Fruit fly (Drosophila melanogaster) whole organism, embryonic: ENCODE results near the gene CG17154.

Experiments
- Ada2b ChIP-seq: fragments of 200-800 bp; sonication (Bioruptor generic); IDR thresholded peaks from 2 replicates; pipeline ENCODE4 v1.3.6; 2022; ENCODE audit warnings: missing biosample characterization, missing genetic modification characterization
- CG10209 ChIP-seq: fragments of 200-800 bp; sonication (Bioruptor generic); optimal IDR thresholded peaks from 3 replicates; lab custom pipeline; 2017; ENCODE audit warnings: missing biosample characterization, mild to moderate bottlenecking, missing genetic modification characterization, missing genetic modification reagents
- CG10462 ChIP-seq: fragments of 200-800 bp; sonication (Bioruptor generic); optimal IDR thresholded peaks from 2 replicates; lab custom pipeline; 2016; ENCODE audit warnings: missing biosample characterization, missing genetic modification characterization
- CG10654 ChIP-seq: fragments of 200-800 bp; sonication (Bioruptor generic); optimal IDR thresholded peaks from 2 replicates; lab custom pipeline; 2016; ENCODE audit warnings: missing biosample characterization, missing genetic modification characterization
- CG1233 ChIP-seq: fragments of 200-800 bp; sonication (Bioruptor generic); optimal IDR thresholded peaks from 4 replicates; lab custom pipeline; 2018; ENCODE audit warnings: missing biosample characterization, mild to moderate bottlenecking, missing genetic modification characterization
- CG12744 ChIP-seq: fragments of 200-800 bp; sonication (Bioruptor generic); optimal IDR thresholded peaks from 2 replicates; lab custom pipeline; 2016; ENCODE audit warnings: missing biosample characterization, missing genetic modification characterization
- CG13123 ChIP-seq: fragments of 200-800 bp; sonication (Bioruptor generic); optimal IDR thresholded peaks from 2 replicates; lab custom pipeline; 2016; ENCODE audit warnings: missing biosample characterization, missing genetic modification characterization
- CG15269 ChIP-seq: fragments of 200-800 bp; sonication (Bioruptor generic); optimal IDR thresholded peaks from 2 replicates; lab custom pipeline; 2018; ENCODE audit warnings: missing biosample characterization, mild to moderate bottlenecking, missing genetic modification characterization, moderate library complexity
- CG15696 ChIP-seq: fragments of 200-800 bp; sonication (Bioruptor generic); optimal IDR thresholded peaks from 2 replicates; lab custom pipeline; 2019; ENCODE audit warnings: missing biosample characterization, mild to moderate bottlenecking, missing genetic modification characterization, moderate library complexity
- CG16779 ChIP-seq: fragments of 200-800 bp; sonication (Bioruptor generic); IDR thresholded peaks from 2 replicates; pipeline ENCODE4 v1.3.6; 2022; ENCODE audit warnings: missing biosample characterization, missing genetic modification characterization
- CG17612 ChIP-seq: fragments of 200-800 bp; sonication (Bioruptor generic); IDR thresholded peaks from 2 replicates; pipeline ENCODE4 v1.3.6; 2022; ENCODE audit warnings: missing biosample characterization, missing genetic modification characterization
- CG31224 ChIP-seq: fragments of 200-800 bp; sonication (Bioruptor generic); IDR thresholded peaks from 2 replicates; pipeline ENCODE4 v1.3.6; 2022; ENCODE audit warnings: missing biosample characterization, missing genetic modification characterization
- CG32767 ChIP-seq: fragments of 200-800 bp; sonication (Bioruptor generic); IDR thresholded peaks from 2 replicates; pipeline ENCODE4 v1.3.6; 2022; ENCODE audit warnings: missing biosample characterization, missing genetic modification characterization
- CG42726 ChIP-seq: fragments of 200-800 bp; sonication (Bioruptor generic); IDR thresholded peaks from 2 replicates; pipeline ENCODE4 v1.3.6; 2022; ENCODE audit warnings: missing biosample characterization, missing genetic modification characterization; ENCODE audit not compliant: partially characterized antibody
- CG4424 ChIP-seq: fragments of 200-800 bp; sonication (Bioruptor generic); optimal IDR thresholded peaks from 3 replicates; lab custom pipeline; 2016; ENCODE audit warnings: missing biosample characterization, missing genetic modification characterization
- CG5953 ChIP-seq: fragments of 200-800 bp; sonication (Bioruptor generic); IDR thresholded peaks from 2 replicates; pipeline ENCODE4 v1.3.6; 2022; ENCODE audit warnings: missing biosample characterization, missing genetic modification characterization
- CG7357 ChIP-seq: fragments of 200-800 bp; sonication (Bioruptor generic); IDR thresholded peaks from 3 replicates; pipeline ENCODE4 v1.3.6; 2022; ENCODE audit warnings: missing biosample characterization, missing genetic modification characterization
- CG7928 ChIP-seq: fragments of 200-800 bp; sonication (Bioruptor generic); optimal IDR thresholded peaks from 2 replicates; lab custom pipeline; 2017; ENCODE audit warnings: missing biosample characterization, mild to moderate bottlenecking, missing genetic modification characterization
- CG8281 ChIP-seq: fragments of 200-800 bp; sonication (Bioruptor generic); optimal IDR thresholded peaks from 2 replicates; lab custom pipeline; 2018; ENCODE audit warnings: missing biosample characterization, mild to moderate bottlenecking, missing genetic modification characterization, moderate library complexity
- CG8290 ChIP-seq, 3 experiments: fragments of 200-800 bp; sonication (Bioruptor generic); optimal IDR thresholded peaks; 2 replicates each; lab custom pipeline; 2016 to 2019; ENCODE audit warnings: missing biosample characterization in 3 of 3, missing genetic modification characterization in 3 of 3, mild to moderate bottlenecking in 2 of 3, moderate library complexity in 1 of 3
- CG8924 ChIP-seq: fragments of 200-800 bp; optimal IDR thresholded peaks from 3 replicates; lab custom pipeline; 2019; ENCODE audit warnings: missing biosample characterization, mild to moderate bottlenecking, missing genetic modification characterization, moderate library complexity
- CG9437 ChIP-seq: fragments of 200-800 bp; sonication (Bioruptor generic); optimal IDR thresholded peaks from 2 replicates; lab custom pipeline; 2018; ENCODE audit warnings: missing biosample characterization, mild to moderate bottlenecking, missing genetic modification characterization
- CG9797 ChIP-seq: fragments of 200-800 bp; sonication (Bioruptor generic); optimal IDR thresholded peaks from 3 replicates; lab custom pipeline; 2018; ENCODE audit warnings: missing biosample characterization, mild to moderate bottlenecking, missing genetic modification characterization
- CrebB ChIP-seq: fragments of 200-800 bp; sonication (Bioruptor generic); optimal IDR thresholded peaks from 3 replicates; lab custom pipeline; 2018; ENCODE audit warnings: missing biosample characterization, mild to moderate bottlenecking, missing genetic modification characterization
- D19B ChIP-seq: fragments of 200-800 bp; sonication (Bioruptor generic); optimal IDR thresholded peaks from 2 replicates; lab custom pipeline; 2017; ENCODE audit warnings: missing biosample characterization, mild to moderate bottlenecking, missing genetic modification characterization
- Fer1 ChIP-seq: fragments of 200-800 bp; sonication (Bioruptor generic); optimal IDR thresholded peaks from 2 replicates; lab custom pipeline; 2017; ENCODE audit warnings: missing biosample characterization, mild to moderate bottlenecking, missing genetic modification characterization
- GATAe ChIP-seq: fragments of 200-800 bp; sonication (Bioruptor generic); conservative IDR thresholded peaks from 2 replicates; pipeline ENCODE4 v1.3.6; 2022; ENCODE audit warnings: missing biosample characterization, missing genetic modification characterization
- Gug ChIP-seq: fragments of 200-800 bp; sonication (Bioruptor generic); IDR thresholded peaks from 4 replicates; pipeline ENCODE4 v1.3.6; 2022; ENCODE audit warnings: missing biosample characterization, missing genetic modification characterization
- H2.0 ChIP-seq: fragments of 200-800 bp; sonication (Bioruptor generic); IDR thresholded peaks from 2 replicates; pipeline ENCODE4 v1.3.6; 2022; ENCODE audit warnings: missing biosample characterization, missing genetic modification characterization
- HHEX ChIP-seq: fragments of 200-800 bp; sonication (Bioruptor generic); optimal IDR thresholded peaks from 3 replicates; lab custom pipeline; 2017; ENCODE audit warnings: missing biosample characterization, mild to moderate bottlenecking, missing genetic modification characterization, missing genetic modification reagents
- Lhr ChIP-seq: fragments of 200-800 bp; sonication (Bioruptor generic); optimal IDR thresholded peaks from 3 replicates; lab custom pipeline; 2017; ENCODE audit warnings: mild to moderate bottlenecking, missing biosample characterization, missing genetic modification reagents, missing genetic modification characterization
- Myb ChIP-seq: fragments of 200-800 bp; sonication (Bioruptor generic); optimal IDR thresholded peaks from 2 replicates; lab custom pipeline; 2016; ENCODE audit warnings: missing biosample characterization, missing genetic modification characterization
- Nf-YC ChIP-seq: fragments of 200-800 bp; optimal IDR thresholded peaks from 3 replicates; lab custom pipeline; 2019; ENCODE audit warnings: missing biosample characterization, mild to moderate bottlenecking, missing genetic modification characterization, moderate library complexity
- Sry-β ChIP-seq: fragments of 200-800 bp; sonication (Bioruptor generic); optimal IDR thresholded peaks from 2 replicates; lab custom pipeline; 2018; ENCODE audit warnings: missing biosample characterization, mild to moderate bottlenecking, missing genetic modification characterization, moderate library complexity
- Tbp ChIP-seq: fragments of >200 bp; optimal IDR thresholded peaks from 2 replicates; lab custom pipeline; 2018; ENCODE audit warnings: missing biosample characterization, missing genetic modification characterization
- Usf ChIP-seq: fragments of 200-800 bp; sonication (Bioruptor generic); optimal IDR thresholded peaks from 2 replicates; lab custom pipeline; 2017; ENCODE audit warnings: missing genotype, missing biosample characterization, missing genetic modification characterization
- ara ChIP-seq: fragments of 200-800 bp; sonication (Bioruptor generic); IDR thresholded peaks from 2 replicates; pipeline ENCODE4 v1.3.6; 2022; ENCODE audit warnings: missing biosample characterization, missing genetic modification characterization
- chn ChIP-seq: fragments of 200-800 bp; sonication (Bioruptor generic); optimal IDR thresholded peaks from 2 replicates; lab custom pipeline; 2016; ENCODE audit warnings: missing biosample characterization, missing genetic modification characterization
- crp ChIP-seq, 2 experiments: fragments of 200-800 bp; sonication (Bioruptor generic); optimal IDR thresholded peaks; 2 replicates in 1 of 2; 3 replicates in 1 of 2; lab custom pipeline; 2017; ENCODE audit warnings: missing biosample characterization in 2 of 2, missing genetic modification characterization in 2 of 2, mild to moderate bottlenecking in 1 of 2, moderate library complexity in 1 of 2
- cwo ChIP-seq: fragments of 200-800 bp; sonication (Bioruptor generic); optimal IDR thresholded peaks from 3 replicates; lab custom pipeline; 2017; ENCODE audit warnings: missing biosample characterization, missing genetic modification characterization, mild to moderate bottlenecking, moderate library complexity, missing genetic modification reagents
- nom ChIP-seq: fragments of 200-800 bp; sonication (Bioruptor generic); optimal IDR thresholded peaks from 2 replicates; lab custom pipeline; 2017; ENCODE audit warnings: missing biosample characterization, missing genetic modification characterization, mild to moderate bottlenecking, moderate library complexity, missing genetic modification reagents
- oc ChIP-seq: fragments of 200-800 bp; sonication (Bioruptor generic); optimal IDR thresholded peaks from 2 replicates; lab custom pipeline; 2018; ENCODE audit warnings: missing biosample characterization, mild to moderate bottlenecking, missing genetic modification characterization, moderate library complexity
- repo ChIP-seq: fragments of 200-800 bp; sonication (Bioruptor generic); optimal IDR thresholded peaks from 2 replicates; lab custom pipeline; 2016; ENCODE audit warnings: missing biosample characterization, missing genetic modification characterization
- sc ChIP-seq, 3 experiments: fragments of >200 bp in 2 of 3; fragments of 200-800 bp in 1 of 3; sonication (Bioruptor generic) in 1 of 3; optimal IDR thresholded peaks; 2 replicates in 2 of 3; 3 replicates in 1 of 3; lab custom pipeline; 2017; ENCODE audit warnings: mild to moderate bottlenecking in 1 of 3, missing biosample characterization in 1 of 3, missing genetic modification characterization in 1 of 3, missing genetic modification reagents in 1 of 3
- scrt ChIP-seq: fragments of 200-800 bp; sonication (Bioruptor generic); optimal IDR thresholded peaks from 2 replicates; lab custom pipeline; 2018; ENCODE audit warnings: missing biosample characterization, mild to moderate bottlenecking, missing genetic modification characterization, moderate library complexity
- slp2 ChIP-seq: fragments of 200-800 bp; sonication (Bioruptor generic); optimal IDR thresholded peaks from 2 replicates; lab custom pipeline; 2016; ENCODE audit warnings: missing biosample characterization, missing genetic modification characterization
- unc-4 ChIP-seq: fragments of 200-800 bp; sonication (Bioruptor generic); IDR thresholded peaks from 2 replicates; pipeline ENCODE4 v1.3.6; 2022; ENCODE audit warnings: missing biosample characterization, missing genetic modification characterization; ENCODE audit not compliant: partially characterized antibody
- vnd ChIP-seq: fragments of 200-800 bp; sonication (Bioruptor generic); IDR thresholded peaks from 3 replicates; pipeline ENCODE4 v1.3.6; 2022; ENCODE audit warnings: missing biosample characterization, missing genetic modification characterization; ENCODE audit not compliant: partially characterized antibody
- wor ChIP-seq: fragments of 200-800 bp; sonication (Bioruptor generic); IDR thresholded peaks from 2 replicates; pipeline ENCODE4 v1.3.6; 2022; ENCODE audit warnings: missing biosample characterization, missing genetic modification characterization
- zfh1 ChIP-seq: fragments of 200-800 bp; sonication (Bioruptor generic); IDR thresholded peaks from 3 replicates; pipeline ENCODE4 v1.3.6; 2022; ENCODE audit warnings: missing biosample characterization, missing genetic modification characterization

The CG17154 gene

DNA sequence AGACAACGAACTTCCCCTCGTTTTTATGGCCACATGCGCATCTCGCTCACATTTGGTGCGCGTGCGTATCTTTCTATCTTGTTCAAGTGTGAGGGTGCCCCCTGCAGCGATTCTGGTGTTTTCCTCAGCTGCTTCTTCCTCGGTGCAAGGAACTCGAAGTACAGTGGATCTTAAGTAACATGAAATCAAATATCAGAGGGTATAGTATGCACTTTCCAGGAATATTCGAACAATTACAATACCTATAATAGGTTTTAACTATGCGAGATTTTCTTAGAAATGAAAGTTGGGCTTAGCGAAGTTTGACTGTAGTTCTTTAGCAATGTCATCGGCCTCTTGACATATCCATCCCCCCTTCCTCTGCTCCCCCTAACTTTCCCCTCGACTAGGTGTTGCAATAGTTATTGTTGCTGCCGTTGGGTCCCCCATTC, 25.6 kb upstream of the CG17154 start (continued):
- TF ChIP-seq CG1233 (GFP tag; lab: Kevin White, UChicago) (peak; percentile 0), CG17612 (GFP tag; lab: Robert Waterston, UW) (no peak), CG9797 (GFP tag; lab: Kevin White, UChicago) (no peak), CG42726 (GFP tag; lab: Robert Waterston, UW) (no peak), sc (optimal IDR thresholded peaks at IDR 0.05; lab: Kevin White, UChicago) (no peak), sc (GFP tag; optimal IDR thresholded peaks at IDR 0.05; lab: Kevin White, UChicago) (no peak), CG10654 (no peak), CG5953 (GFP tag; lab: Robert Waterston, UW) (no peak), CG7928 (GFP tag; lab: Kevin White, UChicago) (no peak), Lhr (GFP tag; lab: Kevin White, UChicago) (peak; percentile 27), cwo (GFP tag; lab: Kevin White, UChicago) (no peak), Nf-YC (tag; lab: Kevin White, UChicago) (no peak), HHEX (GFP tag; lab: Kevin White, UChicago) (no peak), repo (GFP tag; lab: Kevin White, UChicago) (no peak), GATAe (GFP tag; lab: Robert Waterston, UW) (no peak), CG15269 (tag; lab: Kevin White, UChicago) (no peak), CG13123 (GFP tag; lab: Kevin White, UChicago) (no peak), CG32767 (GFP tag; lab: Robert Waterston, UW) (0 out of 2 replicates have a peak, but pooled peaks have one; percentile 10), Usf (GFP tag; lab: Kevin White, UChicago) (peak; percentile 17), D19B (GFP tag; lab: Kevin White, UChicago) (no peak), CG8290 (GFP tag; optimal IDR thresholded peaks at IDR 0.05; lab: Kevin White, UChicago) (peak; percentile 46), CG8290 (tag; optimal IDR thresholded peaks at IDR 0.05; lab: Kevin White, UChicago) (no peak), crp (GFP tag; optimal IDR thresholded peaks at IDR 0.05; lab: Kevin White, UChicago) (no peak), Gug (GFP tag; lab: Robert Waterston, UW) (no peak), slp2 (GFP tag; lab: Kevin White, UChicago) (no peak), CG8924 (no peak), Myb (GFP tag; lab: Kevin White, UChicago) (peak; percentile 16), CG31224 (no peak), wor (GFP tag; lab: Robert Waterston, UW) (no peak), ara (GFP tag; lab: Robert Waterston, UW) (peak; percentile 91), oc (tag; lab: Kevin White, UChicago) (no peak), Tbp (no peak), zfh1 (peak; percentile 90), CG9437 (GFP tag; lab: Kevin White, UChicago) (no peak), Fer1 (GFP tag; lab: Kevin White, UChicago) (no peak), CG12744 (GFP tag; lab: Kevin White, UChicago) (no peak), CG10462 (GFP tag; lab: Kevin White, UChicago) (no peak), CG8281 (tag; lab: Kevin White, UChicago) (no peak), CG4424 (GFP tag; lab: Kevin White, UChicago) (peak; percentile 60), H2.0 (GFP tag; lab: Robert Waterston, UW) (no peak), CrebB (no peak), Sry-β (GFP tag; lab: Kevin White, UChicago) (no peak), CG7357 (GFP tag; lab: Robert Waterston, UW) (peak; percentile 20; the same call in 1 of the 3 replicates), unc-4 (GFP tag; lab: Robert Waterston, UW) (no peak), CG16779 (GFP tag; lab: Robert Waterston, UW) (no peak), Ada2b (GFP tag; lab: Robert Waterston, UW) (no peak), CG10209 (GFP tag; lab: Kevin White, UChicago) (no peak), nom (peak; percentile 14), chn (GFP tag; lab: Kevin White, UChicago) (peak; percentile 48), CG15696 (tag; lab: Kevin White, UChicago) (peak; percentile 89), scrt (GFP tag; lab: Kevin White, UChicago) (no peak), vnd (GFP tag; lab: Robert Waterston, UW) (no peak)
